Worm (Caenorhabditis elegans): ENCODE measurements around the gene srlf-23.

- TF ChIP-seq ama-1 (optimal IDR thresholded peaks at IDR 0.05): no peak
- TF ChIP-seq aly-1 (tag; optimal IDR thresholded peaks at IDR 0.05): no peak
- TF ChIP-seq tbx-37 (GFP tag; conservative IDR thresholded peaks at IDR 0.05): no peak
- no peak for TF ChIP-seq flt-1 (GFP tag; IDR thresholded peaks at IDR 0.05)
- no peak for TF ChIP-seq hmg-4 (GFP tag; optimal IDR thresholded peaks at IDR 0.05)
- TF ChIP-seq pes-1 (GFP tag; IDR thresholded peaks at IDR 0.05): no peak
- TF ChIP-seq tbx-11 (GFP tag; IDR thresholded peaks at IDR 0.05): no peak
- TF ChIP-seq ceh-36 (tag; optimal IDR thresholded peaks at IDR 0.05): no peak
- TF ChIP-seq hnd-1 (tag; optimal IDR thresholded peaks at IDR 0.05): no peak
Observed at ce11 chrV:875945-876344, 17.4 kb downstream of the srlf-23 start, which contains the start of gene T02B11.9.
